Fruit fly (Drosophila melanogaster): ENCODE data around the gene rdgB.

The rdgB gene

dm6 chrX:13781739-13782502 is 19.4 kb downstream of the rdgB start, which contains the start of the genes CtsB and amrt (continued):
- TF ChIP-seq zfh2 (GFP tag; optimal IDR thresholded peaks at IDR 0.05) (peak; percentile 60), CG31388 (GFP tag; optimal IDR thresholded peaks at IDR 0.05) (no peak), Fer3 (tag; optimal IDR thresholded peaks at IDR 0.05) (peak; percentile 26), NfI (GFP tag; optimal IDR thresholded peaks at IDR 0.05) (peak; percentile 44), CG16779 (GFP tag; IDR thresholded peaks at IDR 0.05) (no peak), mam (GFP tag; optimal IDR thresholded peaks at IDR 0.05) (peak; percentile 70), CG12104 (GFP tag; optimal IDR thresholded peaks at IDR 0.05) (peak; percentile 9), CG1792 (GFP tag; optimal IDR thresholded peaks at IDR 0.05) (peak; percentile 42), CG17328 (GFP tag; IDR thresholded peaks at IDR 0.05) (no peak), CG12391 (tag; optimal IDR thresholded peaks at IDR 0.05) (peak; percentile 56), CG9932 (GFP tag; IDR thresholded peaks at IDR 0.05) (peak; percentile 68), gt (GFP tag; IDR thresholded peaks at IDR 0.05) (no peak), ATbp (GFP tag; optimal IDR thresholded peaks at IDR 0.05) (no peak), Scr (GFP tag; IDR thresholded peaks at IDR 0.05; ENCODE audit: partially characterized antibody) (peak; percentile 89), chif (GFP tag; optimal IDR thresholded peaks at IDR 0.05) (peak; percentile 23 to 33), Max (GFP tag; optimal IDR thresholded peaks at IDR 0.05) (peak; percentile 39), CG11696 (GFP tag; IDR thresholded peaks at IDR 0.05) (no peak), dimm (GFP tag; IDR thresholded peaks at IDR 0.05) (no peak), CG13775 (GFP tag; optimal IDR thresholded peaks at IDR 0.05) (peak; percentile 68), aop (GFP tag; IDR thresholded peaks at IDR 0.05) (no peak), CG15514 (GFP tag; optimal IDR thresholded peaks at IDR 0.05) (peak; percentile 79), CG2875 (GFP tag; optimal IDR thresholded peaks at IDR 0.05) (no peak), CG17361 (GFP tag; IDR thresholded peaks at IDR 0.05) (peak; percentile 55; the same call in 2 of the 3 replicates), sqz (GFP tag; optimal IDR thresholded peaks at IDR 0.05) (peak; percentile 93), gem (tag; optimal IDR thresholded peaks at IDR 0.05) (peak; percentile 47), crp (GFP tag; optimal IDR thresholded peaks at IDR 0.05) (peak in 1 of 2 experiments; percentile 65), CG10366 (GFP tag; IDR thresholded peaks at IDR 0.05) (peak; percentile 34), Atf3 (GFP tag; optimal IDR thresholded peaks at IDR 0.05) (peak; percentile 6), trem (tag; optimal IDR thresholded peaks at IDR 0.05) (peak; percentile 44), CG8944 (GFP tag; optimal IDR thresholded peaks at IDR 0.05) (no peak), CG42726 (GFP tag; IDR thresholded peaks at IDR 0.05; ENCODE audit: partially characterized antibody) (0 out of 2 replicates have a peak, but pooled peaks have one; percentile 29), CG33557 (GFP tag; optimal IDR thresholded peaks at IDR 0.05) (peak; percentile 36), CG15269 (tag; optimal IDR thresholded peaks at IDR 0.05) (no peak), CG6689 (GFP tag; IDR thresholded peaks at IDR 0.05) (0 out of 2 replicates have a peak, but pooled peaks have one; percentile 7), CG17385 (GFP tag; optimal IDR thresholded peaks at IDR 0.05) (peak; percentile 21), sima (GFP tag; optimal IDR thresholded peaks at IDR 0.05) (no peak), Ets65A (GFP tag) (peak; percentile 95), CG18011 (GFP tag; optimal IDR thresholded peaks at IDR 0.05) (no peak), dysf (GFP tag; IDR thresholded peaks at IDR 0.05) (peak; percentile 62; the same call in 2 of the 3 replicates), GATAe (GFP tag; conservative IDR thresholded peaks at IDR 0.05) (peak; percentile 61; the same call in 1 of the 2 replicates), CG11723 (GFP tag; optimal IDR thresholded peaks at IDR 0.05) (peak; percentile 12), Dref (GFP tag; IDR thresholded peaks at IDR 0.05) (peak; percentile 55), CG4424 (GFP tag; optimal IDR thresholded peaks at IDR 0.05) (peak; percentile 53), Nf-YA (GFP tag; IDR thresholded peaks at IDR 0.05) (no peak), cad (GFP tag; optimal IDR thresholded peaks at IDR 0.05) (no peak), Mes4 (GFP tag; optimal IDR thresholded peaks at IDR 0.05) (peak; percentile 37), gcm (GFP tag; optimal IDR thresholded peaks at IDR 0.05) (peak; percentile 41), CG14014 (GFP tag; IDR thresholded peaks at IDR 0.05) (no peak), CG9437 (GFP tag; optimal IDR thresholded peaks at IDR 0.05) (peak; percentile 12)
